Fruit fly (Drosophila melanogaster): ENCODE results near the gene CheA84a.

Gene CheA84a

dm6 chr3R:8206628-8207275, 2.1 kb upstream of the CheA84a start (continued):
- no peak for TF ChIP-seq chm (GFP tag; IDR thresholded peaks at IDR 0.05)
- TF ChIP-seq CG17802 (tag; optimal IDR thresholded peaks at IDR 0.05) = no peak
- peak; percentile 9 for TF ChIP-seq zen (tag; optimal IDR thresholded peaks at IDR 0.05)
- peak; percentile 72 for TF ChIP-seq CG8924 (tag; optimal IDR thresholded peaks at IDR 0.05)
- peak; percentile 62 for TF ChIP-seq Hmr (GFP tag; optimal IDR thresholded peaks at IDR 0.05)
- peak in 1 of 2 experiments; percentile 45 for TF ChIP-seq dpn (GFP tag; optimal IDR thresholded peaks at IDR 0.05)
- no peak for TF ChIP-seq HmgD (GFP tag; optimal IDR thresholded peaks at IDR 0.05)
- TF ChIP-seq ap (GFP tag; IDR thresholded peaks at IDR 0.05) = no peak
- no peak for TF ChIP-seq D (optimal IDR thresholded peaks at IDR 0.05)
- TF ChIP-seq D (GFP tag; optimal IDR thresholded peaks at IDR 0.05) = peak; percentile 21
- no peak for TF ChIP-seq hkb (optimal IDR thresholded peaks at IDR 0.05)
- peak; percentile 41; the same call in 1 of the 2 replicates for TF ChIP-seq hkb (GFP tag; IDR thresholded peaks at IDR 0.05)
- TF ChIP-seq chif (GFP tag; optimal IDR thresholded peaks at IDR 0.05) = peak in 1 of 2 experiments; percentile 32
- peak; percentile 14 for TF ChIP-seq Hand (GFP tag; optimal IDR thresholded peaks at IDR 0.05)
- no peak for TF ChIP-seq CG43689 (GFP tag; IDR thresholded peaks at IDR 0.05)
- TF ChIP-seq CG12659 (GFP tag; optimal IDR thresholded peaks at IDR 0.05) = peak; percentile 52
- TF ChIP-seq zfh1 (GFP tag; IDR thresholded peaks at IDR 0.05) = 0 out of 3 replicates have a peak, but pooled peaks have one; percentile 16
- no peak for TF ChIP-seq en (GFP tag; optimal IDR thresholded peaks at IDR 0.05)
- TF ChIP-seq E2f2 (GFP tag; IDR thresholded peaks at IDR 0.05) = peak; percentile 15; the same call in 1 of the 2 replicates
- peak; percentile 86 for TF ChIP-seq row (GFP tag; IDR thresholded peaks at IDR 0.05)
- peak; percentile 87 for TF ChIP-seq Med (GFP tag)
- TF ChIP-seq btn (GFP tag; optimal IDR thresholded peaks at IDR 0.05) = no peak
- TF ChIP-seq Dfd (GFP tag; optimal IDR thresholded peaks at IDR 0.05) = no peak
- TF ChIP-seq Gug (GFP tag; IDR thresholded peaks at IDR 0.05) = 0 out of 4 replicates have a peak, but pooled peaks have one; percentile 34
- peak; percentile 45 for TF ChIP-seq tio (GFP tag; optimal IDR thresholded peaks at IDR 0.05)
- no peak for TF ChIP-seq CG2116 (GFP tag; optimal IDR thresholded peaks at IDR 0.05)
- TF ChIP-seq CG13775 (GFP tag; optimal IDR thresholded peaks at IDR 0.05) = peak; percentile 30
- peak; percentile 63; the same call in 2 of the 3 replicates for TF ChIP-seq tgo (GFP tag; IDR thresholded peaks at IDR 0.05)
- peak; percentile 85 for TF ChIP-seq sens (GFP tag)
- TF ChIP-seq CG32767 (GFP tag; IDR thresholded peaks at IDR 0.05) = peak; percentile 45; the same call in 1 of the 2 replicates
- 0 out of 2 replicates have a peak, but pooled peaks have one; percentile 38 for TF ChIP-seq CG11085 (GFP tag; IDR thresholded peaks at IDR 0.05)
- peak; percentile 16; the same call in 1 of the 2 replicates for TF ChIP-seq vvl (GFP tag; IDR thresholded peaks at IDR 0.05)
- TF ChIP-seq CG5953 (GFP tag; IDR thresholded peaks at IDR 0.05) = peak; percentile 40; the same call in 1 of the 2 replicates
- TF ChIP-seq Sox102F (GFP tag; optimal IDR thresholded peaks at IDR 0.05) = peak; percentile 66
- TF ChIP-seq jing (GFP tag; optimal IDR thresholded peaks at IDR 0.05) = peak; percentile 43
- TF ChIP-seq CG14667 (GFP tag; IDR thresholded peaks at IDR 0.05) = 0 out of 2 replicates have a peak, but pooled peaks have one; percentile 12
- peak; percentile 2 for TF ChIP-seq Camta (GFP tag; optimal IDR thresholded peaks at IDR 0.05)
- peak; percentile 51 for TF ChIP-seq Fer1 (GFP tag; optimal IDR thresholded peaks at IDR 0.05)
- TF ChIP-seq tll (GFP tag; optimal IDR thresholded peaks at IDR 0.05) = no peak
- TF ChIP-seq CG14710 (tag; optimal IDR thresholded peaks at IDR 0.05) = peak; percentile 32
- TF ChIP-seq CG32772 (GFP tag; IDR thresholded peaks at IDR 0.05) = no peak
- peak; percentile 64 for TF ChIP-seq CG13424 (tag; optimal IDR thresholded peaks at IDR 0.05)
- TF ChIP-seq CG4707 (GFP tag; optimal IDR thresholded peaks at IDR 0.05) = no peak
- peak; percentile 33 for TF ChIP-seq CG9817 (tag; optimal IDR thresholded peaks at IDR 0.05)
- TF ChIP-seq gsb-n (tag; optimal IDR thresholded peaks at IDR 0.05) = peak; percentile 29
- peak; percentile 20 for TF ChIP-seq CG13296 (GFP tag; optimal IDR thresholded peaks at IDR 0.05)
- TF ChIP-seq MBD-R2 (GFP tag; IDR thresholded peaks at IDR 0.05) = no peak
- peak; percentile 15 for TF ChIP-seq CG3838 (GFP tag; optimal IDR thresholded peaks at IDR 0.05)
- peak; percentile 27 for TF ChIP-seq CG7786 (GFP tag; optimal IDR thresholded peaks at IDR 0.05)
- peak; percentile 47 for TF ChIP-seq D19A (tag; optimal IDR thresholded peaks at IDR 0.05)
